Worm (Caenorhabditis elegans): ENCODE results near the gene fbxb-51.

DNA sequence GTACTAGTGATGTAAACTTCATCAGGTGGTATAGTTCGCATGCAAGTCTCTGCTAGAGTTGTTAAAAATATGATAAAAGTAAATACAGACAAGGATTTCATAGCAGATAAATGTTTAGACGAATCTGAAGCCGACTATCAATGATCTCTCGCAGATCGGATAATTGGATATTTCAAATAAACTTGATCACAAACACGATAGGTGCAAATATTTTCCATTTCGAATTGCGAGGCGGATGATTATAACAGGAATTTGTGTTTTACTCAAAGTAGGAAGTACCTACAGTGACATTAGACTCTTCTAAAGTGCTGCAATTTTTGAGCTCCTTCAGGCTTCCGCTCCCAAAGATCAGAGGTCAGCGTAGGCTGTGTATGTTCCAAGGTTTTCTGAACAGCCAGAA lies 39.3 kb downstream of the fbxb-51 start, which contains the start of gene T07H3.7:
- TF ChIP-seq egl-44 (GFP tag; IDR thresholded peaks at IDR 0.05) (no peak), B0336.3 (GFP tag; IDR thresholded peaks at IDR 0.05) (no peak), akir-1 (GFP tag; optimal IDR thresholded peaks at IDR 0.05) (no peak), F10E7.11 (tag; optimal IDR thresholded peaks at IDR 0.05) (no peak), snpc-1.3 (tag; optimal IDR thresholded peaks at IDR 0.05; ENCODE audit: insufficient read depth) (no peak), nfyb-1 (GFP tag; IDR thresholded peaks at IDR 0.05) (no peak)
